Fruit fly (Drosophila melanogaster) whole organism, pupa: ENCODE data around the gene CG6293.
"Not testable (repeated sequence)": the region's sequence is repeated elsewhere in the genome, so short reads cannot be mapped to it uniquely, and the experiment has no call there.

ENCODE experiments used
- CG10348 ChIP-seq: fragments of 200-800 bp; sonication (Bioruptor generic); IDR thresholded peaks from 2 replicates; pipeline ENCODE4 v1.3.6; 2022; ENCODE audit warnings: missing biosample characterization, missing genetic modification characterization
- CG12605 ChIP-seq: fragments of 200-800 bp; sonication (Bioruptor generic); IDR thresholded peaks from 2 replicates; pipeline ENCODE4 v1.3.6; 2022; ENCODE audit warnings: missing biosample characterization, missing genetic modification characterization
- CG13204 ChIP-seq: fragments of 200-800 bp; sonication (Bioruptor generic); optimal IDR thresholded peaks from 2 replicates; lab custom pipeline; 2018; ENCODE audit warnings: missing biosample characterization, mild to moderate bottlenecking, missing genetic modification characterization, moderate library complexity
- CG14655 ChIP-seq: fragments of 200-800 bp; sonication (Bioruptor generic); optimal IDR thresholded peaks from 3 replicates; lab custom pipeline; 2017; ENCODE audit warnings: mild to moderate bottlenecking, missing biosample characterization, missing genetic modification reagents, missing genetic modification characterization
- CG15710 ChIP-seq: fragments of 200-800 bp; sonication (Bioruptor generic); optimal IDR thresholded peaks from 2 replicates; lab custom pipeline; 2018; ENCODE audit warnings: missing biosample characterization, mild to moderate bottlenecking, missing genetic modification characterization, moderate library complexity
- CG17806 ChIP-seq: fragments of 200-800 bp; sonication (Bioruptor generic); optimal IDR thresholded peaks from 2 replicates; lab custom pipeline; 2018; ENCODE audit warnings: missing biosample characterization, mild to moderate bottlenecking, missing genetic modification characterization, moderate library complexity
- CG32121 ChIP-seq: fragments of 200-800 bp; sonication (Bioruptor generic); IDR thresholded peaks from 2 replicates; pipeline ENCODE4 v1.3.6; 2022; ENCODE audit warnings: missing biosample characterization, missing genetic modification characterization
- CG34367 ChIP-seq: fragments of 200-800 bp; sonication (Bioruptor generic); optimal IDR thresholded peaks from 2 replicates; lab custom pipeline; 2018; ENCODE audit warnings: missing biosample characterization, mild to moderate bottlenecking, missing genetic modification characterization
- CG4496 ChIP-seq: fragments of 200-800 bp; sonication (Bioruptor generic); IDR thresholded peaks from 3 replicates; pipeline ENCODE4 v1.3.6; 2022; ENCODE audit warnings: missing biosample characterization, missing genetic modification characterization
- CG8159 ChIP-seq: fragments of 200-800 bp; sonication (Bioruptor generic); optimal IDR thresholded peaks from 3 replicates; lab custom pipeline; 2018; ENCODE audit warnings: missing biosample characterization, mild to moderate bottlenecking, missing genetic modification characterization, moderate library complexity
- CG8301 ChIP-seq: fragments of 200-800 bp; sonication (Bioruptor generic); optimal IDR thresholded peaks from 2 replicates; lab custom pipeline; 2018; ENCODE audit warnings: missing biosample characterization, mild to moderate bottlenecking, missing genetic modification characterization
- CG9948 ChIP-seq: fragments of 200-800 bp; sonication (Bioruptor generic); optimal IDR thresholded peaks from 2 replicates; lab custom pipeline; 2018; ENCODE audit warnings: missing biosample characterization, mild to moderate bottlenecking, missing genetic modification characterization, moderate library complexity
- D1 ChIP-seq: fragments of 200-800 bp; sonication (Bioruptor generic); optimal IDR thresholded peaks from 2 replicates; lab custom pipeline; 2018; ENCODE audit warnings: missing biosample characterization, mild to moderate bottlenecking, missing genetic modification characterization, moderate library complexity
- EcR ChIP-seq: fragments of 200-800 bp; sonication (Bioruptor generic); optimal IDR thresholded peaks from 3 replicates; lab custom pipeline; 2019; ENCODE audit warnings: missing biosample characterization, missing genetic modification characterization, mild to moderate bottlenecking, moderate library complexity, missing genetic modification reagents
- Ets98B ChIP-seq: fragments of 200-800 bp; sonication (Bioruptor generic); IDR thresholded peaks from 2 replicates; pipeline ENCODE4 v1.3.6; 2022; ENCODE audit warnings: missing biosample characterization, missing genetic modification characterization
- Pif1A ChIP-seq: fragments of 200-800 bp; sonication (Bioruptor generic); optimal IDR thresholded peaks from 3 replicates; lab custom pipeline; 2016; ENCODE audit warnings: missing biosample characterization, missing genetic modification characterization
- Pif1B ChIP-seq: fragments of 200-800 bp; sonication (Bioruptor generic); optimal IDR thresholded peaks from 3 replicates; lab custom pipeline; 2016; ENCODE audit warnings: missing biosample characterization, missing genetic modification characterization
- Snoo ChIP-seq: fragments of 200-800 bp; sonication (Bioruptor generic); optimal IDR thresholded peaks from 3 replicates; lab custom pipeline; 2017; ENCODE audit warnings: missing biosample characterization, mild to moderate bottlenecking, missing genetic modification characterization, inconsistent platforms
- fd96Ca ChIP-seq: fragments of 200-800 bp; sonication (Bioruptor generic); IDR thresholded peaks from 3 replicates; pipeline ENCODE4 v1.3.6; 2022; ENCODE audit warnings: missing biosample characterization, missing genetic modification characterization
- gl ChIP-seq: fragments of 200-800 bp; sonication (Bioruptor generic); optimal IDR thresholded peaks from 2 replicates; lab custom pipeline; 2018; ENCODE audit warnings: missing biosample characterization, mild to moderate bottlenecking, missing genetic modification characterization
- rn ChIP-seq: fragments of 200-800 bp; sonication (Bioruptor generic); IDR thresholded peaks from 2 replicates; pipeline ENCODE4 v1.3.6; 2022; ENCODE audit warnings: missing biosample characterization, missing genetic modification characterization

Gene CG6293

dm6 chr3R:10340649-10341048 is 29.2 kb upstream of the CG6293 start, which contains the start of gene CG18545:
Gene CG18545 (plus strand): TSS chr3R:10340949.
- not testable (repeated sequence) for TF ChIP-seq CG8159; CG4496 (GFP tag; lab: Robert Waterston, UW); Snoo

DNA sequence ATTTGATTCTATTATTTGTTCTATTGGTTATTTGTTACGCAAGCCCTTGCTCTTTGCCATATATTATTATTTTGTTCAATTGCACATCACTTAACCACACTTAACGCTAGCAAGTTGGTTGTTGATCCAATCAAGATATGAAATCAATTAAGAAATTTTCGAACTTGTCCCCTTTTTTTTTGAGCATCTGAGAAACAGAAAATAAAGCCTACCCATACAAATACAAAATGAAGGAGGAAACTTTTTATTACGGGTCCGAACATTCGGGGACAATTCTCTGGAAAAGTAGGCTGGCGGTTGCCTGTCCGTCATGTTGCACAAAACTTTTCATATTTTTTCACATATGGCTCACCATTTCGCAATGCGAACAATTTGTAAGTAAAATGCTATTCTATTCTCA is 26.6 kb upstream of the CG6293 start, which contains the start of gene CG12592:
Gene CG12592 (plus strand): TSS at position 301 of the 400 bp plus-strand sequence.
- not testable (repeated sequence) for TF ChIP-seq CG4496 (GFP tag; lab: Robert Waterston, UW); EcR (GFP tag; lab: Kevin White, UChicago); CG13204 (GFP tag; lab: Kevin White, UChicago)

DNA sequence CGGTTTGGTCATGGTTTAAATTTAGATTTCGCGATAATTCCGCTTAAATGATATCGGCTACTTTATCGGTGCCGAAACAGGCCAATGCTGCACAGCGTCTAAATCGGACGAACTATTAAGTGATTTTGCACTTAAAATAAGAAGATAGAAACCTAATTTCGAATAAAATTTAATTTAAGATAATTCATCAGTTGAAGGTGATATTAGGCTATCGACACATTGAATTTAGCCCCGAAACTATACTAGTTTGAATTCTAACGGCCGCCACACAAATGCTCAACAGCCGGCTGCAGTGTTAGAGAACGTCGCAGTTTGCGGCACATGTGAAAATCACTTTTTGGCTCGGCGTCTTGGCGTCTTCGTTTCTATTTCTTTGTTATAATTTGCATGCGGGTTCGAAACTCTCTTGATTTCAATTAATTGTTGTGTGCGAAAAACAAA is 21.4 kb upstream of the CG6293 start, which contains the start of gene sle:
Gene sle (plus strand): TSS at position 293 of the 441 bp plus-strand sequence.
- TF ChIP-seq CG14655 (GFP tag; lab: Kevin White, UChicago) (no peak), fd96Ca (GFP tag; lab: Robert Waterston, UW) (0 out of 3 replicates have a peak, but pooled peaks have one; percentile 7), Pif1A (GFP tag; lab: Kevin White, UChicago) (no peak), CG17806 (peak; percentile 28), CG15710 (tag; lab: Kevin White, UChicago) (peak; percentile 17), CG12605 (no peak), CG32121 (GFP tag; lab: Robert Waterston, UW) (no peak), CG9948 (tag; lab: Kevin White, UChicago) (peak; percentile 2), EcR (GFP tag; lab: Kevin White, UChicago) (no peak), Snoo (peak; percentile 62), CG4496 (GFP tag; lab: Robert Waterston, UW) (peak; percentile 16; the same call in 1 of the 3 replicates), D1 (tag; lab: Kevin White, UChicago) (no peak)

DNA sequence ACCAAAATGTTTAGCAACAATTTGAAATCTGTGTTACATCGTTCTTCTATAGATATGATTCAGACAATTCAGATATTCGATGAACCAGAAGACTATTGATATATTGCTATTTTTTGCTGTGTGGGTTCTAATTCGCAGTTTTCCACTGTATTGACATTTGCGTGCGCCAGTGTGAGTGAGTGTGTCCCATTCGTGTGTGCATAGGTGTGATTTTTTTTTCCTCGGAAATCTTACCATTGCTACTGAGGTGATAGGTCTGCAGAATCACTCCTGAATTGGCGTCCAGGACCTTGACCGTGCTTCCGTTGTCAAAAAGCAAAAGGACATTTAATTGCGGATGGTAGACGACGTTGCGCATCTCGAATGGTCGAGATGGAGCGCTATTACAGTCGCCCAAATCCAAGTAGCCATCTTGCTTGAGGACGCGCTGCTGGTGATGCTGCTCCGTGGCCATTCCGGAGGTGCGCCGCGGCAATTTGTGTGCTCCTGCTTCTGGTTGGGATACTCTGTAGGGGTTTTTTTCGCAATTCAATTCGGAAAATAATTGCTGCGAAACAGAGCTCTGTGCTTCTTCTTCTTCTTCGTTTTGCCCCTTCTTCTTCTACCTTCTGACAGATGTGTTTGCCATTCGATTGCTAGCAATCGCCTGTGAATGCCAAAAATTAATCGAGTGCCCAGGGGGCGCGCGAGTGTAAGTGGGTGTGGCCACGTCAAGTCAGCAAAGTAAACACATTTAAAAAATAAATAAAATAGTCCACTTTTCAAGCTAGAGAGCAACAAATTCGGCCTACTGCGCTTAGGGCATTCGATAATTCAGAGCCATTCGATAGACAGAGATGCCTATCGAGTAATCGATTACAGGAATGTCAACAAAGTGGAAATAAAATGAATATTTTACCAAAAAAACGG is 19.6 kb upstream of the CG6293 start, which contains the start of the genes Bruce and CG12818:
Gene Bruce (minus strand): TSS at position 620 of the 909 bp plus-strand sequence.
Gene CG12818 (plus strand): TSS at position 848 of the 909 bp plus-strand sequence.
- TF ChIP-seq CG14655 (GFP tag; lab: Kevin White, UChicago), result no peak
- TF ChIP-seq CG8301 (tag; lab: Kevin White, UChicago), result no peak
- TF ChIP-seq Ets98B (GFP tag; lab: Robert Waterston, UW), result no peak
- TF ChIP-seq CG9948 (tag; lab: Kevin White, UChicago), result no peak
- no peak for TF ChIP-seq D1 (tag; lab: Kevin White, UChicago)
- no peak for TF ChIP-seq Pif1A (GFP tag; lab: Kevin White, UChicago)
- no peak for TF ChIP-seq gl (tag; lab: Kevin White, UChicago)
- no peak for TF ChIP-seq rn
- TF ChIP-seq Snoo, result no peak
- TF ChIP-seq CG13204 (GFP tag; lab: Kevin White, UChicago), result no peak
- no peak for TF ChIP-seq CG8159
- TF ChIP-seq CG15710 (tag; lab: Kevin White, UChicago), result no peak
- no peak for TF ChIP-seq CG4496 (GFP tag; lab: Robert Waterston, UW)
- no peak for TF ChIP-seq CG12605
- TF ChIP-seq CG17806, result no peak
- no peak for TF ChIP-seq Pif1B (GFP tag; lab: Kevin White, UChicago)
- TF ChIP-seq fd96Ca (GFP tag; lab: Robert Waterston, UW), result no peak

DNA sequence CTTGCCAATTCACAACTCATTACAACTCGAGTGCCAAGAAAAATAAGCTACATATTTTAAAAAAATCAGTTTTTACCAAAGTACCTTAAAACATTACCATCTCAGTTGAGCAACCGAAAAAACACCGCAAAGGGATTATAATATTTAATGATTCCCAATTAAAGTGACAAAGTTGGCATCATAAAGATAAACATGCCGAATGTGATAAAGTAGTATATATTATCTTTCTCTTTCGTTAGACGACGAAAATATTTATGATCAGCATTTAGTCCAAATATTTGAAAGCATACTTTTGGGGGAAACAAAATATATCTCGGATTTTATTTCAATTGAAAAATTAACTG is 304 bp upstream of the CG6293 start:
- no peak for TF ChIP-seq CG9948 (tag; lab: Kevin White, UChicago)
- TF ChIP-seq Ets98B (GFP tag; lab: Robert Waterston, UW), result no peak
- TF ChIP-seq CG34367 (tag; lab: Kevin White, UChicago), result no peak
- no peak for TF ChIP-seq D1 (tag; lab: Kevin White, UChicago)
- no peak for TF ChIP-seq Pif1A (GFP tag; lab: Kevin White, UChicago)
- TF ChIP-seq CG10348, result no peak
- no peak for TF ChIP-seq CG8301 (tag; lab: Kevin White, UChicago)
- TF ChIP-seq CG12605, result no peak
- TF ChIP-seq CG14655 (GFP tag; lab: Kevin White, UChicago), result no peak
- TF ChIP-seq CG8159, result no peak

DNA sequence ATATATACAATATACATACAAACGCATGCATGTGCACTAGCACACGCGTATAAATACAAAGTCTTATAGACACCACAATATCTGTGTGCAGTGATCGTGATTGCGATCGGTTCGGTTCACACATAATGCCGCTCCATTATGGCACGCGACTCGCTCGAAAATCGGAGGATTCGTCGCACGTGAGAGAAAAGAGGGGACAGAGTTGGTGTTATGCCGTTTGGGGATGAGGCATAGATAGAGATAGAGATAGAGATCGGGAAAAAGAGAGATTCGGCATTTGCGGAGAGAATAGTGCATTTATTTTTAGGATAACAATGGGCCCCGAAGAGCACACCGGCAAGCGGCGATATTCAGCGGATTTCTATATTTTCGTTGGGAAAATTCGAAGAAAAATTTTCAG is 27.2 kb downstream of the CG6293 start:
- TF ChIP-seq Snoo, result no peak
- no peak for TF ChIP-seq CG8301 (tag; lab: Kevin White, UChicago)
- TF ChIP-seq Pif1B (GFP tag; lab: Kevin White, UChicago), result no peak
- TF ChIP-seq gl (tag; lab: Kevin White, UChicago), result no peak
- no peak for TF ChIP-seq EcR (GFP tag; lab: Kevin White, UChicago)
- TF ChIP-seq rn, result no peak
- TF ChIP-seq CG10348, result no peak
- TF ChIP-seq CG34367 (tag; lab: Kevin White, UChicago), result no peak
- no peak for TF ChIP-seq CG8159
- no peak for TF ChIP-seq CG12605
- no peak for TF ChIP-seq CG14655 (GFP tag; lab: Kevin White, UChicago)
- TF ChIP-seq CG13204 (GFP tag; lab: Kevin White, UChicago), result no peak
- TF ChIP-seq fd96Ca (GFP tag; lab: Robert Waterston, UW), result no peak
- TF ChIP-seq CG32121 (GFP tag; lab: Robert Waterston, UW), result no peak
- TF ChIP-seq CG4496 (GFP tag; lab: Robert Waterston, UW), result no peak
- TF ChIP-seq, all 21 proteins: peak for 0
